Worm (Caenorhabditis elegans): ENCODE data around the gene F38B6.8.

Gene F38B6.8

DNA sequence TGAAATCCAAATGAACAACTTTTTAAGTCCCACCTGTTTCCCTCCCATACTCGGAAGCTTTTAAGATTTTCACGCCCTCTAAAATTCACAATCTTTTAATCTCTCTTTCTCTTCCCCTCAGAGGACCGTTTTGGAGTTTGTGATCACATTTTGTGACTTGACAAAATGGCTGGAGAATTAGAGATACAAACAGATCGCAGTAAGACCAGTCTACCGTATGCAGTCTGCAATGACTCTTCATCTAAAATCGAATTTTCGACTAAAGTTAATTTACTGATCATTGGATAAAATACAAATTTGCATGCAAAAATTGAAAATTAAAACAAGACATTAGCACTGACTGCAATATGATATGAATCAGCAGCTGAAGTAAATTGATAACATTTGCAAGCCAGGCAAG lies 41.1 kb downstream of the F38B6.8 start:
- TF ChIP-seq ztf-23 (GFP tag; IDR thresholded peaks at IDR 0.05), result no peak

ce11 chrX:6640570-6641199 lies 41.9 kb downstream of the F38B6.8 start, which contains the start of gene nhr-120:
nhr-120 (minus strand) TSS chrX:6640620.
- no peak for TF ChIP-seq cog-1 (tag; optimal IDR thresholded peaks at IDR 0.05)
- TF ChIP-seq flt-1 (GFP tag; IDR thresholded peaks at IDR 0.05), result no peak
- no peak for TF ChIP-seq T22C8.4 (GFP tag; IDR thresholded peaks at IDR 0.05)
- no peak for TF ChIP-seq ref-1 (GFP tag; conservative IDR thresholded peaks at IDR 0.05)
- TF ChIP-seq tab-1 (GFP tag; IDR thresholded peaks at IDR 0.05), result no peak
- no peak for TF ChIP-seq ztf-29 (GFP tag; IDR thresholded peaks at IDR 0.05)

DNA sequence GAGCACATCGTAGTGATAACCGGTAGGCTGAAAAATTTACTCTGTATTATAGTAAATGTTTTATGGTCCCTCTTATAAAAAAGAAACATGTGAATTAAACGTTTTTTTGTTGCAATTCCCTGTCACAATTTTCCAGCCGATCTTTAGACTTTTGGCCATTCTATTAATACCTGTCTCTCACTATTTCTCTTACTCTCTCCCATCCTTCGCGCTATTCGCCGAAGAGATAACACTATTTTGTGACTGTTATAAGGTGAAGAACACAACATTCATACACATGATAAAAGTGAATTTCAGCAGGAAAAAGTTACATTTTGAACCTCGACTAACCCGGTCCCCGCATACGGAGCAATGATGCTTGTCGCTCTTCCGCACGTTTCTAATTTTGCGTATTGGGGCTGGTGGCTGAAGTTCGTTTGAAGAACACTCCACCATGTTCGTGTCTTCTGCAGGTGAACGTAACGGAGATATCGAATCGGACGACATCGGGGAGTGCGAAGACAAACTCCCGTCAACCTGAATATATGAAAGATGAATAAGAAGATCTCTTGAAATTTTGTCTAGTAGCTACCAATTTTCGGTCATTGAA lies 43.5 kb downstream of the F38B6.8 start:
- no peak for TF ChIP-seq klf-2 (GFP tag; conservative IDR thresholded peaks at IDR 0.05)
- TF ChIP-seq ztf-29 (GFP tag; IDR thresholded peaks at IDR 0.05), result no peak
- TF ChIP-seq tab-1 (GFP tag; IDR thresholded peaks at IDR 0.05), result no peak
- TF ChIP-seq ztf-23 (GFP tag; IDR thresholded peaks at IDR 0.05), result no peak
- TF ChIP-seq T22C8.4 (GFP tag; IDR thresholded peaks at IDR 0.05), result no peak
- no peak for TF ChIP-seq ref-1 (GFP tag; conservative IDR thresholded peaks at IDR 0.05)

DNA sequence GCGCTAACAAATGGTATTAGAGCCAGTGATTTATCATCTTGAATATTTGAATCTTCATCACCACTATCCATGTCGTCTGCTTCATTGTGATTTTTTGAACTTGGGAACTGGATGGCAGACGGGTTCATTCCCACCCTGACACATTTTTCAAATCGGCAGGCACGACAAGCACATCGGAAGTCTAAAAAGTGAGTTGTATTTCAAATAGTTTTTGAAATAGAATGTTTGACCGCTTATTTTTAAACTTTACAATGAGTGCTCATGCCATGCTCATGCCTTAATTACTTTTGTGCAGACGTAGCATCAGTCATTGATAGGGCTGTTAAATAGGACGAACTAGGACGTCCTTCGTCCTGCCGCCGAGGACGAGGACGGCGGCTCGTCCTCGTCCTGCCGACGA lies 44.6 kb downstream of the F38B6.8 start:
- TF ChIP-seq flt-1 (GFP tag; IDR thresholded peaks at IDR 0.05), result no peak
- TF ChIP-seq ztf-29 (GFP tag; IDR thresholded peaks at IDR 0.05), result no peak
- no peak for TF ChIP-seq med-1 (GFP tag; optimal IDR thresholded peaks at IDR 0.05; ENCODE audit: insufficient read depth)
- no peak for TF ChIP-seq T22C8.4 (GFP tag; IDR thresholded peaks at IDR 0.05)
- no peak for TF ChIP-seq ztf-23 (GFP tag; IDR thresholded peaks at IDR 0.05)
- no peak for TF ChIP-seq ref-1 (GFP tag; conservative IDR thresholded peaks at IDR 0.05)
- TF ChIP-seq cog-1 (tag; optimal IDR thresholded peaks at IDR 0.05), result no peak
- no peak for TF ChIP-seq tab-1 (GFP tag; IDR thresholded peaks at IDR 0.05)
- TF ChIP-seq klf-2 (GFP tag; conservative IDR thresholded peaks at IDR 0.05), result no peak

ce11 chrX:6635173-6635572 lies 47.4 kb downstream of the F38B6.8 start, which contains the start of gene aexr-1:
aexr-1 (minus strand) TSS chrX:6635273.
- no peak for TF ChIP-seq ztf-23 (GFP tag; IDR thresholded peaks at IDR 0.05)
- no peak for TF ChIP-seq klf-2 (GFP tag; conservative IDR thresholded peaks at IDR 0.05)
- TF ChIP-seq cog-1 (tag; optimal IDR thresholded peaks at IDR 0.05), result no peak
- no peak for TF ChIP-seq ref-1 (GFP tag; conservative IDR thresholded peaks at IDR 0.05)
- no peak for TF ChIP-seq T22C8.4 (GFP tag; IDR thresholded peaks at IDR 0.05)
- no peak for TF ChIP-seq tab-1 (GFP tag; IDR thresholded peaks at IDR 0.05)
- TF ChIP-seq flt-1 (GFP tag; IDR thresholded peaks at IDR 0.05), result no peak
- no peak for TF ChIP-seq ztf-29 (GFP tag; IDR thresholded peaks at IDR 0.05)
- TF ChIP-seq med-1 (GFP tag; optimal IDR thresholded peaks at IDR 0.05; ENCODE audit: insufficient read depth), result no peak

ce11 chrX:6631437-6631836 lies 51.1 kb downstream of the F38B6.8 start, which contains the start of gene aexr-2:
aexr-2 (minus strand) TSS chrX:6631537.
- TF ChIP-seq tab-1 (GFP tag; IDR thresholded peaks at IDR 0.05) (no peak), T22C8.4 (GFP tag; IDR thresholded peaks at IDR 0.05) (no peak), med-1 (GFP tag; optimal IDR thresholded peaks at IDR 0.05; ENCODE audit: insufficient read depth) (no peak), ref-1 (GFP tag; conservative IDR thresholded peaks at IDR 0.05) (no peak), flt-1 (GFP tag; IDR thresholded peaks at IDR 0.05) (no peak), ztf-23 (GFP tag; IDR thresholded peaks at IDR 0.05) (no peak), cog-1 (tag; optimal IDR thresholded peaks at IDR 0.05) (no peak), ztf-29 (GFP tag; IDR thresholded peaks at IDR 0.05) (no peak)

Measured in whole organism, midembryonic.